Fruit fly (Drosophila melanogaster): ENCODE measurements around the gene spas.
A peak's percentile ranks its signal among the peaks of the same experiment; 100 is the strongest.

The spas gene

DNA sequence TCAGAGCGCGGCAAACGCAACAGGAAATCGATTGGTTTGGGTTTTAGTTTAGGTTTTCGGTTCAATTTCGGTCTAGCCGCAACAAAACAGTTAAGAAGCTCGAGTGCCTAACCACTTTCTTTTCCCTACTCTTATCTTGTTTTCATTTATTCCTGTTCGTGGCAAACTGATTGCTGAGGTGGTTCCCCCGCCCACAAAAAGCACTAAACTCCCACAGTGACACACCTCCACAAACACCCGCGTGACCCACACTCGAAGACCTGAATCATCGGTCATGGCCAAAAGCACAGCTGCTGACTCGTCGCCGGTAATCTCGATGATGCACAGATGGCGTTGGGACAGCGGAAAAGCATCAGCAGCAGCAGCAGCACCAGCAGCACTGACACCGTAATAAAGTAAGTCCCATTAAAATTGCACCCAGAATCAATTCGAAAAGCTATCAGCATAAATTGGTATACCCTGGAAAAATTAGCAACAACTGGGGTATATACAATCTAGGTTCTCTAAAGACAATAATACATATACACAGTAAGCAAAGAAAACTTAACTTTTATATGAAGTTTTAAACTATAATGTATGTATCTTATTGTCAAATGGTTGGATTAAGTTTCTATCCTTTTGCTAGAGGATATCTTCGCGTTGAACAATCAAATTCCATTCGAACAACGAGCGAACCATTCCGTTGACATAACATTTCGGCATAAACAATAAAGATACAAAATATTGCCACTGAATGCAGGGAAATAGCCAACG lies 12.1 kb upstream of the spas start:
- TF ChIP-seq CG6163 (GFP tag; IDR thresholded peaks at IDR 0.05) (no peak), Hr38 (GFP tag; optimal IDR thresholded peaks at IDR 0.05) (no peak), CG11762 (GFP tag; optimal IDR thresholded peaks at IDR 0.05; ENCODE audit: insufficient read depth) (no peak), dac (GFP tag; optimal IDR thresholded peaks at IDR 0.05) (no peak), topi (GFP tag; optimal IDR thresholded peaks at IDR 0.05) (peak; percentile 11), eg (GFP tag; IDR thresholded peaks at IDR 0.05) (peak; percentile 44; the same call in 2 of the 3 replicates), spab (GFP tag; optimal IDR thresholded peaks at IDR 0.05) (no peak), OdsH (GFP tag; optimal IDR thresholded peaks at IDR 0.05) (peak; percentile 27), Smox (GFP tag; optimal IDR thresholded peaks at IDR 0.05) (peak; percentile 26), CG9139 (GFP tag; optimal IDR thresholded peaks at IDR 0.05) (no peak), Sox14 (GFP tag; optimal IDR thresholded peaks at IDR 0.05) (peak; percentile 35), Hr39 (GFP tag; optimal IDR thresholded peaks at IDR 0.05) (peak; percentile 53), fd59A (GFP tag; optimal IDR thresholded peaks at IDR 0.05) (no peak), Eip75B (GFP tag; optimal IDR thresholded peaks at IDR 0.05) (peak; percentile 0), Eip78C (GFP tag) (peak; percentile 74), CG1621 (tag; optimal IDR thresholded peaks at IDR 0.05) (no peak), pdm3 (GFP tag; optimal IDR thresholded peaks at IDR 0.05) (peak; percentile 47), net (GFP tag; optimal IDR thresholded peaks at IDR 0.05) (no peak), CG3032 (tag; optimal IDR thresholded peaks at IDR 0.05) (peak; percentile 5), fd85E (GFP tag; optimal IDR thresholded peaks at IDR 0.05) (no peak), CG31627 (GFP tag; optimal IDR thresholded peaks at IDR 0.05) (peak; percentile 40), CG10631 (GFP tag; optimal IDR thresholded peaks at IDR 0.05) (no peak), cyc (GFP tag; optimal IDR thresholded peaks at IDR 0.05) (peak; percentile 33), CG8632 (GFP tag; optimal IDR thresholded peaks at IDR 0.05) (no peak), acj6 (GFP tag; optimal IDR thresholded peaks at IDR 0.05) (peak; percentile 22), Blimp-1 (GFP tag; optimal IDR thresholded peaks at IDR 0.05) (no peak), achi (GFP tag; optimal IDR thresholded peaks at IDR 0.05) (peak; percentile 41), CG8319 (GFP tag; optimal IDR thresholded peaks at IDR 0.05) (no peak), CG3919 (GFP tag; optimal IDR thresholded peaks at IDR 0.05) (peak; percentile 10), CG32006 (GFP tag; optimal IDR thresholded peaks at IDR 0.05) (peak; percentile 58), esn (GFP tag; optimal IDR thresholded peaks at IDR 0.05) (peak; percentile 30), svp (GFP tag) (peak; percentile 77), CG34406 (GFP tag; optimal IDR thresholded peaks at IDR 0.05) (no peak), Sox102F (GFP tag; optimal IDR thresholded peaks at IDR 0.05) (peak; percentile 14), Met (GFP tag; optimal IDR thresholded peaks at IDR 0.05) (peak; percentile 47), Ets96B (tag; optimal IDR thresholded peaks at IDR 0.05) (peak; percentile 12), CG16779 (tag; optimal IDR thresholded peaks at IDR 0.05) (no peak), Gug (GFP tag; IDR thresholded peaks at IDR 0.05) (no peak), lz (GFP tag; optimal IDR thresholded peaks at IDR 0.05) (no peak), Hr4 (GFP tag; optimal IDR thresholded peaks at IDR 0.05) (peak; percentile 25), CG6276 (GFP tag; optimal IDR thresholded peaks at IDR 0.05) (no peak), CG15336 (GFP tag; IDR thresholded peaks at IDR 0.05) (peak; percentile 51; the same call in 1 of the 2 replicates)

DNA sequence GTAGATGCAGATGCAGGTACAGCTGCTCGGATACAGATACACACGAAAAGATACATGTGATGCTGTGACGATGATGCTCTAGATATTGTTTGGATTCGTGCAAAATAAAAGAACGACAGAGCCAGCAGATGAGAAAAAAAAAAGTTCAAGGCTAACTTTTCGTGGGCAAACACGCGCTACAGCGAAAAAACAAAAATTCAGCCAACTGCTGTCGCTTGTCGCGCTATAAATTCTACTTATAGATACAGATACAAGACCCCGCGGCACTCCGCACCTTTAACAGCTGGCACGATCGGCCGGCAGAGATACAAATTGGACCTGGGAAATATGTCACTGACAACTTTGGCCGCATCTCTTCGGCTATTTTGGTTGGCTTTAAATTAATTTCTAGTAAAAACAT lies 11.5 kb upstream of the spas start:
- TF ChIP-seq Hr39 (GFP tag; optimal IDR thresholded peaks at IDR 0.05) (no peak), eg (GFP tag; IDR thresholded peaks at IDR 0.05) (no peak), esn (GFP tag; optimal IDR thresholded peaks at IDR 0.05) (no peak), salr (GFP tag; optimal IDR thresholded peaks at IDR 0.05) (peak in 1 of 2 experiments; percentile 0), CG3919 (GFP tag; optimal IDR thresholded peaks at IDR 0.05) (no peak), Met (GFP tag; optimal IDR thresholded peaks at IDR 0.05) (no peak)
